Worm (Caenorhabditis elegans): ENCODE measurements around the gene mrck-1.

DNA sequence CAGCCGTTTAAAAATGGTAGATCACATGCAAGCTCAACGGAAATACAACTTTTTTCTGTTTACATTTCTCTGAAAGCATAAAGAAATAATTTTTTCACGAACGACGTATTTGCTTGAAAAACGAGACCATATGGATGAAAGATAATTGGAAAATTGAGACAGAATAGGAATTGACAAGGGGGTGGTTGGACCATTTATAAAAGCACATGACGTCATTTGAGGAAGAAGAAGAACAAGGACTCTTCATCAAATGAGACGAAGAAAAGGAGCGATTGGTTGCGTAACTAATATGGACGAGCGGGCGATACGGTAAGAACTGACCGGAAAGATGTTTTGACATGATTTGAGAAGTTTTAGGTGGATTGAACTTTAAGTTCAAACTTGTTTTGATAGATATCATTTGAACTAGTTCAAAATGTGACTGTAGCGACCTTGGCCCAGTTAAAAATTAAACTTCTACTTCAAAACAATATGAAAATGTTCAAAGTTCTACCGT, 38.6 kb downstream of the mrck-1 start:
- TF ChIP-seq rcor-1 (GFP tag; IDR thresholded peaks at IDR 0.05) (0 out of 2 replicates have a peak, but pooled peaks have one; percentile 16), tlf-1 (GFP tag; optimal IDR thresholded peaks at IDR 0.05) (no peak), attf-5 (GFP tag; optimal IDR thresholded peaks at IDR 0.05) (no peak), ama-1 (optimal IDR thresholded peaks at IDR 0.05) (peak; percentile 77), ama-1 (GFP tag; optimal IDR thresholded peaks at IDR 0.05) (no peak), sea-2 (GFP tag; IDR thresholded peaks at IDR 0.05) (no peak), zim-3 (tag; optimal IDR thresholded peaks at IDR 0.05) (no peak), bed-2 (GFP tag; IDR thresholded peaks at IDR 0.05) (no peak), tbx-9 (tag; optimal IDR thresholded peaks at IDR 0.05; ENCODE audit: borderline replicate concordance) (no peak), let-607 (tag; optimal IDR thresholded peaks at IDR 0.05) (no peak), mel-28 (tag; optimal IDR thresholded peaks at IDR 0.05; ENCODE audit: borderline replicate concordance) (no peak), F10E7.11 (tag; optimal IDR thresholded peaks at IDR 0.05) (no peak), unc-62 (GFP tag; optimal IDR thresholded peaks at IDR 0.05) (no peak), ceh-40 (GFP tag; IDR thresholded peaks at IDR 0.05) (no peak)
